Fruit fly (Drosophila melanogaster) whole organism, wandering third instar larva: ENCODE results near the gene CG13287.

ENCODE experiments used
- Dfd ChIP-seq: fragments of >200 bp; optimal IDR thresholded peaks from 2 replicates; lab custom pipeline; 2017; ENCODE audit warnings: missing biosample characterization, missing genetic modification characterization
- Hr78 ChIP-seq: fragments of >200 bp; optimal IDR thresholded peaks from 2 replicates; lab custom pipeline; 2017; ENCODE audit warnings: missing biosample characterization, missing genetic modification characterization
- br ChIP-seq: fragments of 200-800 bp; sonication (Bioruptor generic); optimal IDR thresholded peaks from 2 replicates; lab custom pipeline; 2016; ENCODE audit warnings: missing biosample characterization, missing genetic modification characterization
- psq ChIP-seq: fragments of 200-800 bp; sonication (Bioruptor generic); optimal IDR thresholded peaks from 3 replicates; lab custom pipeline; 2017; ENCODE audit warnings: missing biosample characterization, mild to moderate bottlenecking, missing genetic modification characterization, moderate library complexity

DNA sequence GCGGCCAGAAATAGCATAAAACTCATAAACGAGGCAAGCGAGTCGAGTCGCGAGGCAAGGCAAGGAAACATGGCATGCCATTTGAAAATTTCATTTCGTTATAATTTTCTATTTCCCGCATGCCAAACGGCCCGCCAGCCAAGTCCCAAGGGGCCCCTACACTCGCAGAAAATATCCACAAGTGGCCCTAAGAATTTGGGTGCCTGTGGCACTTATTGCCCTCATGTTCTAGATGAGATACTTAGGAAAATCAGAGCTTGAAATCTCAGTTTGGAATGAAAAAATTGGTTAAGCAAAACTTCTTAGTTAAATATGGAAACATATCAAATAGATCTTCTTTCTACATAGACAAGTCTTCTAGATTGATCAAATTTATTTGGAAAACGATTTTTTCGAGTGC, 43.8 kb upstream of the CG13287 start:
- TF ChIP-seq Dfd (no peak), br (GFP tag; lab: Kevin White, UChicago) (no peak), Hr78 (GFP tag; lab: Kevin White, UChicago) (no peak), psq (GFP tag; lab: Kevin White, UChicago) (no peak)
